Worm (Caenorhabditis elegans): ENCODE data around the gene nspg-1.

The nspg-1 gene

ce11 chrV:12814481-12814882, 53.4 kb downstream of the nspg-1 start (continued):
- no peak for TF ChIP-seq ztf-11 (tag; optimal IDR thresholded peaks at IDR 0.05)
- TF ChIP-seq Y75B8A.6 (GFP tag; IDR thresholded peaks at IDR 0.05): no peak

DNA sequence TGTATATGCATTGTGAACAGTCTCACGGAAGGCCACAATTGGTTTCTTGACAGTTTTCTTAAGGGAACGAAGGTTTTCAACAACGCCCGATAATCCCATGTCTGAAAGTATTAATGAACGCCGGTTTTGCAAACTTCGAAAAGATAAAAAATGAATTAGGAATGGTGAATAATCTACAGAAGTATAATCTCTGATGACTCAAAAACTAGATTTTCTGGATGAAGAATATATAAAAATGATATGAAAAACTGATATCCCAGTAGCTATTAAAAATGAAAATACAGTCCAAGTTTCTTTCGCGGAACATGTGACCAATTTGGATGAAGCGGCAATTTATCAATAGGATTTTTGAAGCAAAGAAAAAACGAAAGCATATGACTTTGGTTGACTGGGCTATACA, 53.9 kb downstream of the nspg-1 start, which contains the start of gene ZC443.3:
Gene ZC443.3 (minus strand): TSS at position 101 of the 400 bp plus-strand sequence.
- TF ChIP-seq lir-3 (tag; optimal IDR thresholded peaks at IDR 0.05) (no peak), unc-130 (GFP tag; optimal IDR thresholded peaks at IDR 0.05) (no peak)
